Worm (Caenorhabditis elegans) whole organism, L4 larva: ENCODE measurements around the gene nud-1.

ENCODE experiments used
- hif-1 ChIP-seq, 2 experiments: sonication (generic microtip); optimal IDR thresholded peaks; 2 replicates each; lab custom pipeline; 2016 to 2017; ENCODE audit warnings: missing compliant biosample characterization in 2 of 2, missing genetic modification characterization in 2 of 2, missing genetic modification reagents in 2 of 2, missing genotype in 2 of 2, mild to moderate bottlenecking in 1 of 2
- skn-1 ChIP-seq: fragments of 150-350 bp; optimal IDR thresholded peaks from 2 replicates; lab custom pipeline; 2014; ENCODE audit warnings: missing biosample characterization, missing genetic modification characterization
- spr-1 ChIP-seq: sonication (generic microtip); optimal IDR thresholded peaks from 2 replicates; lab custom pipeline; 2016; ENCODE audit warnings: mild to moderate bottlenecking, missing genetic modification characterization, missing compliant biosample characterization
- ztf-11 ChIP-seq: fragments of 150-350 bp; optimal IDR thresholded peaks from 2 replicates; lab custom pipeline; 2014; ENCODE audit warnings: missing biosample characterization, missing genetic modification characterization

- no peak for TF ChIP-seq spr-1 (tag; lab: Kevin White, UChicago)
- no peak for TF ChIP-seq skn-1 (tag; lab: Kevin White, UChicago)
- TF ChIP-seq hif-1 (tag; optimal IDR thresholded peaks at IDR 0.05; lab: Kevin White, UChicago), result no peak
- no peak for TF ChIP-seq ztf-11 (tag; lab: Kevin White, UChicago)
Measured at ce11 chrIII:13339672-13340071, 1.7 kb upstream of the nud-1 start, which contains the start of gene F53A2.3.
